Fruit fly (Drosophila melanogaster): ENCODE measurements around the gene png.

- TF ChIP-seq EcR (GFP tag; optimal IDR thresholded peaks at IDR 0.05) (no peak), CG9948 (tag; optimal IDR thresholded peaks at IDR 0.05) (no peak), D1 (tag; optimal IDR thresholded peaks at IDR 0.05) (no peak), CG8301 (tag; optimal IDR thresholded peaks at IDR 0.05) (no peak), CG34367 (tag; optimal IDR thresholded peaks at IDR 0.05) (no peak)
These were observed 44.9 kb downstream of the png start for dm6 chrX:1312510-1312909.
